Fruit fly (Drosophila melanogaster) whole organism, embryonic: Measurements from ENCODE around the gene RluA-1.
A peak's percentile ranks its signal among the peaks of the same experiment; 100 is the strongest.

Experiments used
- Atf6 ChIP-seq: fragments of 200-800 bp; sonication (Bioruptor generic); IDR thresholded peaks from 2 replicates; pipeline ENCODE4 v1.3.6; 2022; ENCODE audit warnings: missing biosample characterization, missing genetic modification characterization
- BEAF-32 ChIP-seq: fragments of 200-800 bp; sonication (Bioruptor generic); optimal IDR thresholded peaks from 3 replicates; lab custom pipeline; 2017; ENCODE audit warnings: missing biosample characterization, missing genetic modification characterization, mild to moderate bottlenecking, moderate library complexity, missing genetic modification reagents
- CG10366 ChIP-seq: fragments of 200-800 bp; sonication (Bioruptor generic); IDR thresholded peaks from 2 replicates; pipeline ENCODE4 v1.3.6; 2022; ENCODE audit warnings: missing biosample characterization, missing genetic modification characterization
- CG10543 ChIP-seq: fragments of 200-800 bp; sonication (Bioruptor generic); optimal IDR thresholded peaks from 3 replicates; lab custom pipeline; 2017; ENCODE audit warnings: missing biosample characterization, mild to moderate bottlenecking, missing genetic modification characterization, moderate library complexity
- CG10979 ChIP-seq: fragments of 200-800 bp; sonication (Bioruptor generic); optimal IDR thresholded peaks from 2 replicates; lab custom pipeline; 2018; ENCODE audit warnings: missing biosample characterization, mild to moderate bottlenecking, missing genetic modification characterization, moderate library complexity
- CG11247 ChIP-seq: fragments of 200-800 bp; sonication (Bioruptor generic); IDR thresholded peaks from 2 replicates; pipeline ENCODE4 v1.3.6; 2022; ENCODE audit warnings: missing biosample characterization, missing genetic modification characterization
- CG14441 ChIP-seq: fragments of 200-800 bp; sonication (Bioruptor generic); IDR thresholded peaks from 2 replicates; pipeline ENCODE4 v1.3.6; 2022; ENCODE audit warnings: missing biosample characterization, missing genetic modification characterization
- CG16815 ChIP-seq: fragments of 200-800 bp; sonication (Bioruptor generic); optimal IDR thresholded peaks from 3 replicates; lab custom pipeline; 2017; ENCODE audit warnings: missing biosample characterization, mild to moderate bottlenecking, missing genetic modification characterization
- CG17912 ChIP-seq: fragments of 200-800 bp; sonication (Bioruptor generic); optimal IDR thresholded peaks from 2 replicates; lab custom pipeline; 2018; ENCODE audit warnings: missing biosample characterization, mild to moderate bottlenecking, missing genetic modification characterization
- CG6175 ChIP-seq: fragments of 200-800 bp; sonication (Bioruptor generic); IDR thresholded peaks from 3 replicates; pipeline ENCODE4 v1.3.6; 2022; ENCODE audit warnings: missing biosample characterization, missing genetic modification characterization
- CG9437 ChIP-seq: fragments of 200-800 bp; sonication (Bioruptor generic); optimal IDR thresholded peaks from 2 replicates; lab custom pipeline; 2018; ENCODE audit warnings: missing biosample characterization, mild to moderate bottlenecking, missing genetic modification characterization
- CG9727 ChIP-seq: fragments of 200-800 bp; sonication (Bioruptor generic); optimal IDR thresholded peaks from 3 replicates; lab custom pipeline; 2017; ENCODE audit warnings: missing biosample characterization, mild to moderate bottlenecking, missing genetic modification characterization
- CG9932 ChIP-seq: fragments of 200-800 bp; sonication (Bioruptor generic); IDR thresholded peaks from 2 replicates; pipeline ENCODE4 v1.3.6; 2022; ENCODE audit warnings: missing biosample characterization, missing genetic modification characterization
- Ets97D ChIP-seq: fragments of 200-800 bp; sonication (Bioruptor generic); optimal IDR thresholded peaks from 3 replicates; lab custom pipeline; 2016; ENCODE audit warnings: missing biosample characterization, missing genetic modification characterization
- H2.0 ChIP-seq: fragments of 200-800 bp; sonication (Bioruptor generic); IDR thresholded peaks from 2 replicates; pipeline ENCODE4 v1.3.6; 2022; ENCODE audit warnings: missing biosample characterization, missing genetic modification characterization
- HLH3B ChIP-seq: fragments of 200-800 bp; sonication (Bioruptor generic); IDR thresholded peaks from 2 replicates; pipeline ENCODE4 v1.3.6; 2022; ENCODE audit warnings: missing biosample characterization, missing genetic modification characterization
- HLH4C ChIP-seq: fragments of 200-800 bp; sonication (Bioruptor generic); IDR thresholded peaks from 3 replicates; pipeline ENCODE4 v1.3.6; 2022; ENCODE audit warnings: missing biosample characterization, missing genetic modification characterization; ENCODE audit not compliant: partially characterized antibody
- Hand ChIP-seq: fragments of 200-800 bp; sonication (Bioruptor generic); optimal IDR thresholded peaks from 2 replicates; lab custom pipeline; 2017; ENCODE audit warnings: mild to moderate bottlenecking, missing biosample characterization, missing genetic modification reagents, missing genetic modification characterization
- Jarid2 ChIP-seq: fragments of 200-800 bp; sonication (Bioruptor generic); optimal IDR thresholded peaks from 3 replicates; lab custom pipeline; 2017; ENCODE audit warnings: mild to moderate bottlenecking, missing biosample characterization, missing genetic modification reagents, missing genetic modification characterization
- Kr ChIP-seq: fragments of 200-800 bp; sonication (Bioruptor generic); optimal IDR thresholded peaks from 2 replicates; lab custom pipeline; 2017; ENCODE audit warnings: missing biosample characterization, mild to moderate bottlenecking, missing genetic modification characterization
- Mad ChIP-seq: fragments of 200-800 bp; sonication (Bioruptor generic); optimal IDR thresholded peaks from 2 replicates; lab custom pipeline; 2016; ENCODE audit warnings: missing biosample characterization, missing genetic modification characterization
- NC2α ChIP-seq: fragments of 200-800 bp; sonication (Bioruptor generic); optimal IDR thresholded peaks from 2 replicates; lab custom pipeline; 2016; ENCODE audit warnings: missing biosample characterization, missing genetic modification characterization
- Rfx ChIP-seq: fragments of 200-800 bp; sonication (Bioruptor generic); IDR thresholded peaks from 2 replicates; pipeline ENCODE4 v1.3.6; 2022; ENCODE audit warnings: missing biosample characterization, missing genetic modification characterization
- Scr ChIP-seq: fragments of 200-800 bp; sonication (Bioruptor generic); IDR thresholded peaks from 2 replicates; pipeline ENCODE4 v1.3.6; 2022; ENCODE audit warnings: missing biosample characterization, missing genetic modification characterization; ENCODE audit not compliant: partially characterized antibody
- Sin3A ChIP-seq: fragments of >200 bp; optimal IDR thresholded peaks from 2 replicates; lab custom pipeline; 2018
- Sry-β ChIP-seq: fragments of 200-800 bp; sonication (Bioruptor generic); optimal IDR thresholded peaks from 2 replicates; lab custom pipeline; 2018; ENCODE audit warnings: missing biosample characterization, mild to moderate bottlenecking, missing genetic modification characterization, moderate library complexity
- Taf1 ChIP-seq: fragments of 200-800 bp; sonication (Bioruptor generic); IDR thresholded peaks from 2 replicates; pipeline ENCODE4 v1.3.6; 2022; ENCODE audit warnings: missing biosample characterization, missing genetic modification characterization
- bbx ChIP-seq: fragments of 200-800 bp; sonication (Bioruptor generic); IDR thresholded peaks from 2 replicates; pipeline ENCODE4 v1.3.6; 2022; ENCODE audit warnings: missing biosample characterization, missing genetic modification characterization; ENCODE audit not compliant: partially characterized antibody
- cad ChIP-seq: fragments of >200 bp; optimal IDR thresholded peaks from 2 replicates; lab custom pipeline; 2017; ENCODE audit warnings: missing biosample characterization, missing genetic modification characterization
- chif ChIP-seq, 2 experiments: fragments of 200-800 bp; sonication (Bioruptor generic); optimal IDR thresholded peaks; 3 replicates each; lab custom pipeline; 2016; ENCODE audit warnings: missing biosample characterization in 2 of 2, missing genetic modification characterization in 2 of 2
- chinmo ChIP-seq: fragments of 200-800 bp; sonication (Bioruptor generic); IDR thresholded peaks from 4 replicates; pipeline ENCODE4 v1.3.6; 2022; ENCODE audit warnings: missing biosample characterization, missing genetic modification characterization; ENCODE audit not compliant: partially characterized antibody
- chm ChIP-seq: fragments of 200-800 bp; sonication (Bioruptor generic); IDR thresholded peaks from 2 replicates; pipeline ENCODE4 v1.3.6; 2022; ENCODE audit warnings: missing biosample characterization, missing genetic modification characterization
- dan ChIP-seq: fragments of 200-800 bp; sonication (Bioruptor generic); IDR thresholded peaks from 2 replicates; pipeline ENCODE4 v1.3.6; 2022; ENCODE audit warnings: missing biosample characterization, missing genetic modification characterization
- dpn ChIP-seq, 2 experiments: fragments of 200-800 bp; sonication (Bioruptor generic); optimal IDR thresholded peaks; 3 replicates each; lab custom pipeline; 2016; ENCODE audit warnings: missing biosample characterization in 2 of 2, missing genetic modification characterization in 2 of 2
- fd3F ChIP-seq: fragments of 200-800 bp; sonication (Bioruptor generic); optimal IDR thresholded peaks from 2 replicates; lab custom pipeline; 2018; ENCODE audit warnings: missing biosample characterization, mild to moderate bottlenecking, missing genetic modification characterization, moderate library complexity
- gem ChIP-seq: fragments of 200-800 bp; sonication (Bioruptor generic); optimal IDR thresholded peaks from 2 replicates; lab custom pipeline; 2019; ENCODE audit warnings: missing biosample characterization, mild to moderate bottlenecking, missing genetic modification characterization, moderate library complexity
- gfzf ChIP-seq: fragments of 200-800 bp; sonication (Bioruptor generic); optimal IDR thresholded peaks from 2 replicates; lab custom pipeline; 2016; ENCODE audit warnings: missing biosample characterization, mild to moderate bottlenecking, missing genetic modification characterization, moderate library complexity
- jigr1 ChIP-seq: fragments of 200-800 bp; sonication (Bioruptor generic); IDR thresholded peaks from 3 replicates; pipeline ENCODE4 v1.3.6; 2022; ENCODE audit warnings: missing biosample characterization, missing genetic modification characterization
- jing ChIP-seq: fragments of 200-800 bp; sonication (Bioruptor generic); optimal IDR thresholded peaks from 2 replicates; lab custom pipeline; 2018; ENCODE audit warnings: missing biosample characterization, mild to moderate bottlenecking, missing genetic modification characterization
- maf-S ChIP-seq: fragments of 200-800 bp; sonication (Bioruptor generic); optimal IDR thresholded peaks from 2 replicates; lab custom pipeline; 2016; ENCODE audit warnings: missing biosample characterization, missing genetic modification characterization
- nmo ChIP-seq: fragments of 200-800 bp; sonication (Bioruptor generic); optimal IDR thresholded peaks from 2 replicates; lab custom pipeline; 2018; ENCODE audit warnings: missing biosample characterization, mild to moderate bottlenecking, missing genetic modification characterization, moderate library complexity
- onecut ChIP-seq: fragments of 200-800 bp; sonication (Bioruptor generic); IDR thresholded peaks from 2 replicates; pipeline ENCODE4 v1.3.6; 2022; ENCODE audit warnings: missing biosample characterization, missing genetic modification characterization
- pnt ChIP-seq: fragments of 200-800 bp; sonication (Bioruptor generic); optimal IDR thresholded peaks from 3 replicates; lab custom pipeline; 2016; ENCODE audit warnings: missing biosample characterization, missing genetic modification characterization
- sens ChIP-seq: fragments of 200-800 bp; sonication (Bioruptor generic); peaks from one replicate; lab custom pipeline; 2016; ENCODE audit warnings: missing biosample characterization, missing genetic modification characterization
- sisA ChIP-seq: fragments of 200-800 bp; sonication (Bioruptor generic); IDR thresholded peaks from 2 replicates; pipeline ENCODE4 v1.3.6; 2022; ENCODE audit warnings: missing biosample characterization, missing genetic modification characterization
- tap ChIP-seq: fragments of 200-800 bp; optimal IDR thresholded peaks from 3 replicates; lab custom pipeline; 2019; ENCODE audit warnings: missing biosample characterization, mild to moderate bottlenecking, missing genetic modification characterization, moderate library complexity
- tgo ChIP-seq: fragments of 200-800 bp; sonication (Bioruptor generic); IDR thresholded peaks from 3 replicates; pipeline ENCODE4 v1.3.6; 2022; ENCODE audit warnings: missing biosample characterization, missing genetic modification characterization
- tup ChIP-seq: fragments of 200-800 bp; sonication (Bioruptor generic); optimal IDR thresholded peaks from 2 replicates; lab custom pipeline; 2016; ENCODE audit warnings: missing biosample characterization, mild to moderate bottlenecking, missing genetic modification characterization, moderate library complexity
- zf30C ChIP-seq: fragments of 200-800 bp; sonication (Bioruptor generic); optimal IDR thresholded peaks from 3 replicates; lab custom pipeline; 2018; ENCODE audit warnings: missing biosample characterization, mild to moderate bottlenecking, missing genetic modification characterization
- zfh2 ChIP-seq: fragments of 200-800 bp; sonication (Bioruptor generic); optimal IDR thresholded peaks from 2 replicates; lab custom pipeline; 2016; ENCODE audit warnings: missing biosample characterization, missing genetic modification characterization

Gene RluA-1

dm6 chr2L:10516470-10517048 lies 42.4 kb upstream of the RluA-1 start (continued):
- TF ChIP-seq CG10543 (GFP tag; lab: Kevin White, UChicago) (peak; percentile 74), zf30C (GFP tag; lab: Kevin White, UChicago) (no peak), CG16815 (GFP tag; lab: Kevin White, UChicago) (peak; percentile 14), zfh2 (peak; percentile 40), BEAF-32 (GFP tag; lab: Kevin White, UChicago) (peak; percentile 55), Scr (GFP tag; lab: Robert Waterston, UW) (no peak), Atf6 (GFP tag; lab: Robert Waterston, UW) (peak; percentile 71; the same call in 1 of the 2 replicates), tgo (GFP tag; lab: Robert Waterston, UW) (peak; percentile 23; the same call in 1 of the 3 replicates), gfzf (GFP tag; lab: Kevin White, UChicago) (peak; percentile 27), Sry-β (GFP tag; lab: Kevin White, UChicago) (no peak), gem (peak; percentile 53), dpn (GFP tag; optimal IDR thresholded peaks at IDR 0.05; lab: Kevin White, UChicago) (peak; percentile 40 to 42), Mad (no peak), CG9932 (GFP tag; lab: Robert Waterston, UW) (peak; percentile 36; the same call in 1 of the 2 replicates), CG17912 (GFP tag; lab: Kevin White, UChicago) (no peak), CG9437 (GFP tag; lab: Kevin White, UChicago) (no peak), Rfx (GFP tag; lab: Robert Waterston, UW) (no peak; the same call in 1 of the 2 replicates), sisA (GFP tag; lab: Robert Waterston, UW) (peak; percentile 44), Kr (GFP tag; lab: Kevin White, UChicago) (no peak), CG9727 (GFP tag; lab: Kevin White, UChicago) (peak; percentile 54), chif (GFP tag; optimal IDR thresholded peaks at IDR 0.05; lab: Kevin White, UChicago) (peak; percentile 35 to 44), pnt (GFP tag; lab: Kevin White, UChicago) (peak; percentile 30), jing (GFP tag; lab: Kevin White, UChicago) (no peak), cad (GFP tag; lab: Kevin White, UChicago) (no peak), HLH3B (GFP tag; lab: Robert Waterston, UW) (no peak; the same call in 1 of the 2 replicates), fd3F (GFP tag; lab: Kevin White, UChicago) (no peak), bbx (GFP tag; lab: Robert Waterston, UW) (peak; percentile 48; the same call in 1 of the 2 replicates), jigr1 (GFP tag; lab: Robert Waterston, UW) (no peak), tup (GFP tag; lab: Kevin White, UChicago) (no peak), Jarid2 (GFP tag; lab: Kevin White, UChicago) (peak; percentile 94), NC2α (GFP tag; lab: Kevin White, UChicago) (peak; percentile 21), sens (GFP tag; lab: Kevin White, UChicago) (peak; percentile 83), CG6175 (GFP tag; lab: Robert Waterston, UW) (no peak), maf-S (no peak), tap (tag; lab: Kevin White, UChicago) (no peak), chm (GFP tag; lab: Robert Waterston, UW) (no peak), CG10979 (tag; lab: Kevin White, UChicago) (peak; percentile 4), chinmo (GFP tag; lab: Robert Waterston, UW) (0 out of 4 replicates have a peak, but pooled peaks have one; percentile 45), CG10366 (GFP tag; lab: Robert Waterston, UW) (peak; percentile 30; the same call in 1 of the 2 replicates), CG14441 (GFP tag; lab: Robert Waterston, UW) (peak; percentile 34), H2.0 (no peak), nmo (peak; percentile 30), Sin3A (lab: Kevin White, UChicago) (no peak), Ets97D (GFP tag; lab: Kevin White, UChicago) (peak; percentile 4), Taf1 (GFP tag; lab: Robert Waterston, UW) (no peak; the same call in 1 of the 2 replicates), onecut (GFP tag; lab: Robert Waterston, UW) (no peak), CG11247 (GFP tag; lab: Robert Waterston, UW) (0 out of 2 replicates have a peak, but pooled peaks have one; percentile 50), dan (no peak), Hand (GFP tag; lab: Kevin White, UChicago) (no peak), HLH4C (peak; percentile 24; the same call in 1 of the 3 replicates)
